Worm (Caenorhabditis elegans): ENCODE results near the gene gei-3.
A peak's percentile ranks its signal among the peaks of the same experiment; 100 is the strongest.

gei-3 gene

DNA sequence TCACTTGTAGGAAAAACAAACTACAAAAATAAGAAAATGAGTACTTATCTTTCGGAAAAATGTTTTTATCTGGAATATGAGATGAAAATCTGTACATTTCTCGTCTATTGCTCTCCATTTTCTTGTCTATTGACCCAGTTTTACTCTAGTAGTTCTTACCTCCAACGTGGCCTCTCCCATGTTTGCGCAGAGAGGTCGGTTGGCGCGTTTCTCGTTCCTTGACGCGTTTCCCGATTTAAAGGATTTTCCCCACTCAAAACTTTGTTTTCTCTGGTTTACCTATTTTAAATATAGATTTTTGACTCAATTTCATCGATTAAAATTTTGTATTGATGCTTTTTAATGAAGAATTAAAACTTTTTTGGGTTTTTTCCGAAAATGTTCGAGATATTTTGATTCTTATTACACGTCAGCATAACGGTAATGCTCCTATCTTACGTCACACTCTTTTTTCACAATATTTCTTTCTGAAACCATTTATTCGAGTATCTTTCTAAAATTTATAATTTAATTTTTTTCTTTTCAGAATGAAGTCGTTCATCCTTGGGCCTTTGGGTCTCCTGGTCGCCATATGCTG is 47.4 kb upstream of the gei-3 start, which contains the start of gene T14G8.3 (continued):
- TF ChIP-seq elt-3 (tag; optimal IDR thresholded peaks at IDR 0.05) (peak in 2 of 6 experiments; percentile 9 to 62), nhr-90 (tag; optimal IDR thresholded peaks at IDR 0.05; ENCODE audit: poor library complexity) (peak; percentile 67), swsn-7 (tag; optimal IDR thresholded peaks at IDR 0.05) (peak; percentile 62), skn-1 (tag; optimal IDR thresholded peaks at IDR 0.05) (no peak), jun-1 (tag; optimal IDR thresholded peaks at IDR 0.05) (no peak), hlh-17 (GFP tag; optimal IDR thresholded peaks at IDR 0.05; ENCODE audit: borderline replicate concordance) (no peak), dsc-1 (tag; optimal IDR thresholded peaks at IDR 0.05) (peak; percentile 34), snu-23 (GFP tag; optimal IDR thresholded peaks at IDR 0.05) (peak; percentile 70), grh-1 (GFP tag; IDR thresholded peaks at IDR 0.05) (no peak), irx-1 (tag; optimal IDR thresholded peaks at IDR 0.05) (peak; percentile 48), ztf-11 (tag; optimal IDR thresholded peaks at IDR 0.05) (no peak), elt-2 (tag; optimal IDR thresholded peaks at IDR 0.05) (no peak), lsy-2 (tag; optimal IDR thresholded peaks at IDR 0.05) (peak; percentile 57 to 69), nhr-47 (tag; optimal IDR thresholded peaks at IDR 0.05) (peak; percentile 47), nhr-71 (tag; optimal IDR thresholded peaks at IDR 0.05) (peak; percentile 67), tbx-2 (tag; optimal IDR thresholded peaks at IDR 0.05) (peak; percentile 56), C16A3.4 (tag; optimal IDR thresholded peaks at IDR 0.05) (peak; percentile 30), mdl-1 (tag; optimal IDR thresholded peaks at IDR 0.05) (peak in 1 of 2 experiments; percentile 43), C34B4.2 (tag; optimal IDR thresholded peaks at IDR 0.05) (no peak)

DNA sequence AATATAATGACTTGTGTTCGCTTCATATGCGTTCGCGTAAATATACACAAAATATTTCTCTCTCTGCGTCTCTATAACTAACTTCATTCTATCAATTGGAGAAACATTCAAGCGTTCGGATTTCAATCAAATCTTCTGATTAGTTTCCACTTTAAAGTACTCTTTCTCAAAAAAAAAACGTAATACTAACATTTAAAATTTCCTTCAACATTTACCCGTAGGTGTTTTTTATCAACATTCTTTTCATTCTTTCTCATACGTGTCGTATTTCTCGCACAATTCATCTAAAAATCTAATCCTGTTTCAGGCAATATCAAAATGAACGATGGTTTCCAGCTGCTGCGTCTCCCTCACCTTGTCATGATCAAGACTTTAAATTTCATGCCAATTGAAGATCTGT is 44.3 kb upstream of the gei-3 start, which contains the start of gene T14G8.2:
Gene T14G8.2 (plus strand): TSS at position 301 of the 400 bp plus-strand sequence.
- TF ChIP-seq hlh-4 (tag; optimal IDR thresholded peaks at IDR 0.05): no peak
- TF ChIP-seq tlp-1 (tag; optimal IDR thresholded peaks at IDR 0.05): no peak
- no peak for TF ChIP-seq lin-15B (tag; optimal IDR thresholded peaks at IDR 0.05)
- no peak for TF ChIP-seq ceh-8 (GFP tag; optimal IDR thresholded peaks at IDR 0.05)
- TF ChIP-seq lin-39 (tag; optimal IDR thresholded peaks at IDR 0.05): no peak
- TF ChIP-seq nhr-20 (tag; optimal IDR thresholded peaks at IDR 0.05): no peak
- no peak for TF ChIP-seq jun-1 (tag; optimal IDR thresholded peaks at IDR 0.05)
- TF ChIP-seq mep-1 (tag; optimal IDR thresholded peaks at IDR 0.05): no peak
- TF ChIP-seq lin-13 (GFP tag; optimal IDR thresholded peaks at IDR 0.05): no peak
- no peak for TF ChIP-seq alr-1 (tag; optimal IDR thresholded peaks at IDR 0.05; ENCODE audit: borderline replicate concordance)

DNA sequence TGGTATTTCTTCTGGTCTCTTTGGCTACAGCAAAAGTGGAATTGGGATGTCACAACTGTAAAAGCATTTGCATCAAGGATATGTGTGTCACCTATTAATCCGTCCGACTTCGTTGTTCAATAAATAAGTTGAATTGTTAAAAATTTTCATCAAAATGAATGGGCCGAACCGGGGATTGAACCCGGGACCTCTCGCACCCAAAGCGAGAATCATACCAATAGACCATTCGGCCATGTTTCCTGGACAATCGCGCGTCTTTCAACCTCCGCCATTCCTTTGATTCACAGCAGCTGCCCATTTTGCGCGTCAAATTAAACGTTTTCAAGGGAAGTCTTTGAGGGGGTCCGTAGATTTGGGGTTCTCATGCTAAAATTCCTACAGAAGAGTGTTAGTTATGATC is 41.2 kb upstream of the gei-3 start:
- no peak for TF ChIP-seq unc-130 (tag; optimal IDR thresholded peaks at IDR 0.05)
- TF ChIP-seq rnt-1 (tag; optimal IDR thresholded peaks at IDR 0.05): no peak
- no peak for TF ChIP-seq snpc-4 (tag; optimal IDR thresholded peaks at IDR 0.05)
- no peak for TF ChIP-seq efl-1 (optimal IDR thresholded peaks at IDR 0.05)
- TF ChIP-seq efl-1 (GFP tag; optimal IDR thresholded peaks at IDR 0.05 in 1 of 2): peak in 1 of 2 experiments; percentile 74
- no peak for TF ChIP-seq pag-3 (tag; optimal IDR thresholded peaks at IDR 0.05; ENCODE audit: borderline replicate concordance, insufficient read depth)

DNA sequence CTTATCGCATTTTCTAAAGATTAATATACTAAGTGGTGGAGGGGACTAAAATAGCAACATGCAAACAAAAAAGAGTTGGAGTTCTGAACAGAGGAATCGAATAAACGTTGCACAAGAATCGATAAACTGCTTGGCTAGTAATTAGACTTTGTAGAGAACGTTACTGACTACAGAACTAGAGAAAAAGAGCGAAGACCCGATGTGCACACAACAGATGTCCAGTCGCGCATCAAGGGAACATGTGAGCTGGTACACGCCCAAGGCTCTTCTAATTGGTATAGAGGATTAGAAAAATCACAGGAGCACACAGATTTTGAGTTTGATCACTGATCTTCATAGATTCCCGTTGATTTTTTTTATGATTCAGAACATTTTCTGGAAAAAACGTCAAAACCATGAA is 40.7 kb upstream of the gei-3 start:
- TF ChIP-seq dsc-1 (tag; optimal IDR thresholded peaks at IDR 0.05): peak; percentile 55
- TF ChIP-seq nhr-77 (tag; optimal IDR thresholded peaks at IDR 0.05): no peak
- TF ChIP-seq ceh-8 (GFP tag; optimal IDR thresholded peaks at IDR 0.05): peak; percentile 5
- no peak for TF ChIP-seq efl-1 (optimal IDR thresholded peaks at IDR 0.05)
- peak in 1 of 2 experiments; percentile 82 for TF ChIP-seq efl-1 (GFP tag; optimal IDR thresholded peaks at IDR 0.05 in 1 of 2)
